Worm (Caenorhabditis elegans) whole organism, midembryonic: ENCODE data around the gene Y37E11AR.7.

Experiments
- T22C8.4 ChIP-seq: fragments of 200-800 bp; sonication (Bioruptor generic); IDR thresholded peaks from 2 replicates; pipeline ENCODE4 v1.3.6; 2022; ENCODE audit warnings: missing genetic modification characterization, missing compliant biosample characterization
- cog-1 ChIP-seq: sonication (generic microtip); optimal IDR thresholded peaks from 2 replicates; lab custom pipeline; 2016; ENCODE audit warnings: missing genetic modification characterization, missing compliant biosample characterization
- flt-1 ChIP-seq: fragments of 200-800 bp; sonication (Bioruptor generic); IDR thresholded peaks from 2 replicates; pipeline ENCODE4 v1.3.6; 2022; ENCODE audit warnings: missing genetic modification characterization, missing compliant biosample characterization
- klf-2 ChIP-seq: fragments of 200-800 bp; sonication (Bioruptor generic); conservative IDR thresholded peaks from 2 replicates; pipeline ENCODE4 v1.3.6; 2022; ENCODE audit warnings: missing genetic modification reagents, missing genetic modification characterization, missing compliant biosample characterization
- med-1 ChIP-seq: sonication (generic microtip); optimal IDR thresholded peaks from 2 replicates; lab custom pipeline; 2017; ENCODE audit warnings: missing genetic modification characterization, mild to moderate bottlenecking, missing compliant biosample characterization, antibody characterized with exemption, missing genetic modification reagents; ENCODE audit not compliant: insufficient read depth
- ref-1 ChIP-seq: fragments of 200-800 bp; sonication (Bioruptor generic); conservative IDR thresholded peaks from 2 replicates; pipeline ENCODE4 v1.3.6; 2022; ENCODE audit warnings: missing genetic modification reagents, missing genetic modification characterization, missing compliant biosample characterization
- tab-1 ChIP-seq: fragments of 200-800 bp; sonication (Bioruptor generic); IDR thresholded peaks from 2 replicates; pipeline ENCODE4 v1.3.6; 2022; ENCODE audit warnings: missing genetic modification characterization, missing compliant biosample characterization
- ztf-23 ChIP-seq: fragments of 200-800 bp; sonication (Bioruptor generic); IDR thresholded peaks from 2 replicates; pipeline ENCODE4 v1.3.6; 2022; ENCODE audit warnings: missing genetic modification reagents, missing genetic modification characterization, missing compliant biosample characterization
- ztf-29 ChIP-seq: fragments of 200-800 bp; sonication (Bioruptor generic); IDR thresholded peaks from 2 replicates; pipeline ENCODE4 v1.3.6; 2022; ENCODE audit warnings: missing genetic modification reagents, missing genetic modification characterization, missing compliant biosample characterization

Y37E11AR.7 gene

DNA sequence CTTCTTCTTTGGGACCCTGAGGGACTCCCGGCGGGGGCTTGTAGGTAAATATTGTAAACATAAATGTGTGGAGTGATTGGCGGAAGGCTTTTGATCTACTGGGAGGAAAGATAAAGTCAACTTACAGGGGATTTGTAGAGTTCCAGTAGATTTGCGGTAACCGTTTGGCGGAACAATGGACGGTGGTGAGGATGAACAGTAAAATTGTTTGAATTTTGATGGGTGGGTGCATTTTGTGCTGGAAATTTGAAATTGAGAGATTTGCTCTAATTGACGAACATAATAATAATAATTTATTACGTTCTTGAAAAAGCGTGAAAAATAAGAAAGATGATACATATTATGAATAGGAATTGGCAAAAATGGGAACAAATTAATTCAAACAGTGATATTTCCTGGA lies 11.3 kb upstream of the Y37E11AR.7 start, which contains the start of gene vab-2:
vab-2 (minus strand) TSS at position 238 of the 400 bp plus-strand sequence.
- no peak for TF ChIP-seq ztf-23 (GFP tag; lab: Robert Waterston, UW)
- no peak for TF ChIP-seq ztf-29 (GFP tag; lab: Robert Waterston, UW)
- no peak for TF ChIP-seq klf-2
- no peak for TF ChIP-seq ref-1
- no peak for TF ChIP-seq T22C8.4 (GFP tag; lab: Robert Waterston, UW)
- no peak for TF ChIP-seq tab-1 (GFP tag; lab: Robert Waterston, UW)

- TF ChIP-seq klf-2 (no peak), ztf-23 (GFP tag; lab: Robert Waterston, UW) (no peak), ref-1 (no peak), ztf-29 (GFP tag; lab: Robert Waterston, UW) (no peak), flt-1 (no peak), cog-1 (tag; lab: Kevin White, UChicago) (no peak), tab-1 (GFP tag; lab: Robert Waterston, UW) (no peak)
Observed at ce11 chrIV:3765457-3765856, 10.2 kb upstream of the Y37E11AR.7 start.

DNA sequence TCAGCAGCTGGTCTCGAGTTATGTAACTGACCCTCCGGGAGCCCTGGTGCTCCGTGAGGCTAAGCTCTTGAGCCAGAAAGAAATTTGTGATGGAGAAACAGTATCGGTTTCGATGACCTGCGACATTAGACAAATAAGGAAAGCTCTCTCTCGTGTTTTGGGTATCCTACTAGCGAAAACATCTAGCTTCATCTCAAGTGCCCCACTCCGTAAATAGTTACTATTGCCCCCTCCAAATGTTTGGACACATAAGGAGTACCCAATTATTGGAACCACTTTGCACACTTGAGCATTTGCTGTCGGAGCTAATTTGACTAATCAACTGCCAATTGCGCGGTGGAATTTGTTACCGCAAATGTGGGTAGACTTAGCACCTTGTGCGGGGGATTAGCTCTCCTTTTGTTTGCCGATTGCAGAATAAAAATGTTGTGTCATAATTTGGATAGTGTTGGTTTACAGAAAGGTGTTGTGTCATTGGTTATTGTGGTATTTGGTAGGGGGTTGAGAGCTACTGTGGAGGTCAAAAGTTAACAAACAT lies 8.8 kb upstream of the Y37E11AR.7 start:
- no peak for TF ChIP-seq tab-1 (GFP tag; lab: Robert Waterston, UW)
- no peak for TF ChIP-seq ztf-29 (GFP tag; lab: Robert Waterston, UW)
- no peak for TF ChIP-seq klf-2
- no peak for TF ChIP-seq cog-1 (tag; lab: Kevin White, UChicago)
- TF ChIP-seq flt-1: no peak
- no peak for TF ChIP-seq ztf-23 (GFP tag; lab: Robert Waterston, UW)
- TF ChIP-seq ref-1: no peak
- no peak for TF ChIP-seq med-1 (GFP tag; lab: Kevin White, UChicago)
- no peak for TF ChIP-seq T22C8.4 (GFP tag; lab: Robert Waterston, UW)

DNA sequence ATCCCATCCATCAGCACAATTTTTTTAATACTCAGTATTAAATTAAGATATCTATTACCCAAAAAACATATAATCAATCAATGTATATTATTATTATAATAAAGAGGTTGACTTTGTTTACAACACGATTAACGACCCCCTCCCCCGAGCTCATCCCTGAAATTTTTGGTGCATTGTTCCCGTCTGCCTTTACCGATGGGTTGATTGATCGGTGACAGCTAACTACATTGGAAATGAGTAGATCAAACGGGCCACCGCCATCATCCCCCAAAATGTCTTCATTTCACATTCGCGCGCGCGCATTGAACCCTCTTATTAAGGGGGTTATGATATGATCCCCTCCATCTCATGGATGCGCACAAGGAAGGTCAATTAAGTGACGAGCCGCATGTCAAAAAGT lies 4.6 kb upstream of the Y37E11AR.7 start:
- TF ChIP-seq med-1 (GFP tag; lab: Kevin White, UChicago): no peak
- no peak for TF ChIP-seq cog-1 (tag; lab: Kevin White, UChicago)
- TF ChIP-seq flt-1: no peak
- TF ChIP-seq klf-2: no peak
- TF ChIP-seq ztf-23 (GFP tag; lab: Robert Waterston, UW): no peak
- no peak for TF ChIP-seq ztf-29 (GFP tag; lab: Robert Waterston, UW)
- no peak for TF ChIP-seq T22C8.4 (GFP tag; lab: Robert Waterston, UW)
- TF ChIP-seq tab-1 (GFP tag; lab: Robert Waterston, UW): no peak
- TF ChIP-seq ref-1: no peak

ce11 chrIV:3755921-3756320 lies 666 bp upstream of the Y37E11AR.7 start, which contains the start of gene best-20:
TSS of gene best-20 (plus strand) at chrIV:3756221.
- TF ChIP-seq med-1 (GFP tag; lab: Kevin White, UChicago): no peak
- no peak for TF ChIP-seq klf-2
- no peak for TF ChIP-seq ref-1
- no peak for TF ChIP-seq ztf-23 (GFP tag; lab: Robert Waterston, UW)
- no peak for TF ChIP-seq tab-1 (GFP tag; lab: Robert Waterston, UW)
- no peak for TF ChIP-seq ztf-29 (GFP tag; lab: Robert Waterston, UW)
- no peak for TF ChIP-seq T22C8.4 (GFP tag; lab: Robert Waterston, UW)
- no peak for TF ChIP-seq flt-1
- TF ChIP-seq cog-1 (tag; lab: Kevin White, UChicago): no peak

ce11 chrIV:3752276-3752675 lies 3.0 kb downstream of the Y37E11AR.7 start:
- TF ChIP-seq ref-1: no peak
- TF ChIP-seq T22C8.4 (GFP tag; lab: Robert Waterston, UW): no peak
- TF ChIP-seq ztf-29 (GFP tag; lab: Robert Waterston, UW): no peak
- no peak for TF ChIP-seq cog-1 (tag; lab: Kevin White, UChicago)
- no peak for TF ChIP-seq klf-2
- TF ChIP-seq med-1 (GFP tag; lab: Kevin White, UChicago): no peak
- TF ChIP-seq ztf-23 (GFP tag; lab: Robert Waterston, UW): no peak
- TF ChIP-seq tab-1 (GFP tag; lab: Robert Waterston, UW): no peak
- TF ChIP-seq flt-1: no peak

- no peak for TF ChIP-seq med-1 (GFP tag; lab: Kevin White, UChicago)
- TF ChIP-seq klf-2: no peak
- no peak for TF ChIP-seq tab-1 (GFP tag; lab: Robert Waterston, UW)
- TF ChIP-seq cog-1 (tag; lab: Kevin White, UChicago): no peak
- TF ChIP-seq flt-1: no peak
- TF ChIP-seq ztf-29 (GFP tag; lab: Robert Waterston, UW): no peak
- no peak for TF ChIP-seq T22C8.4 (GFP tag; lab: Robert Waterston, UW)
- no peak for TF ChIP-seq ztf-23 (GFP tag; lab: Robert Waterston, UW)
- TF ChIP-seq ref-1: no peak
Observed at ce11 chrIV:3751001-3751400, 4.3 kb downstream of the Y37E11AR.7 start, which contains the start of gene ugt-45. TSS of gene ugt-45 (minus strand) at chrIV:3751101.

DNA sequence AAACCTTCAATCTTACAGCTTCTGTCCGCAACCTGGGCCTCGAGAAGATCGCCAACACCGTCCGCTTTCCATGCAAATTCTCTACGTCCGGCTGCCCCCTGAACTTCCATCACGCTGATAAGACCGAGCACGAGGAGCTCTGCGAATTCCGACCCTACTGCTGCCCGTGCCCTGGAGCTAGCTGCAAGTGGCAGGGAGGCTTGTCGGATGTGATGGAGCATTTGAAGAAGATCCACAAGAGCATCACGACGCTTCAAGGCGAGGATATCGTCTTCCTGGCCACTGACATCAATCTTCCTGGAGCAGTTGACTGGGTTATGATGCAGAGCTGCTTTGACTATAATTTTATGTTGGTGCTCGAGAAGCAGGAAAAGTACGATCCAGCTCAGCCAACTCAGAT lies 9.4 kb downstream of the Y37E11AR.7 start:
- TF ChIP-seq tab-1 (GFP tag; lab: Robert Waterston, UW) (no peak), klf-2 (no peak), med-1 (GFP tag; lab: Kevin White, UChicago) (no peak), T22C8.4 (GFP tag; lab: Robert Waterston, UW) (no peak), cog-1 (tag; lab: Kevin White, UChicago) (no peak), ref-1 (no peak), ztf-29 (GFP tag; lab: Robert Waterston, UW) (no peak), flt-1 (no peak), ztf-23 (GFP tag; lab: Robert Waterston, UW) (no peak)

DNA sequence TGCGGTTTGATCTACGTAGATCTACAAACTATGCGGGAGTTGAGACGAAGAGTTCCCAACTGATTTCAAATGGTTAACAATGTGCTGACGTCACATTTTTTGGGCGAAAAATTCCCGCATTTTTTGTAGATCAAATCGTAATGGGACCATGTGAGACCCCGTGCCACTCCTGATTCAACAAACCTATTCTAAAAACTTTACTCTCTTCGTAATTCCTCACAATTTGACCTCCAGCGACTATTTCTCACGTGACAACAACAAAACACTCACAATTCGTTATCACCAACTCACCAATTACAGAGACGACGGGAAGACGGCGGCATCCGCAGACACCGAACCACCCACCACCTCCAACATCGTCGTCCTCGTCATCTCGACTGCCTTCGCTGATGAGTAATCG lies 11.5 kb downstream of the Y37E11AR.7 start, which contains the start of gene siah-1:
siah-1 (plus strand) TSS at position 301 of the 400 bp plus-strand sequence.
- TF ChIP-seq med-1 (GFP tag; lab: Kevin White, UChicago) (no peak), T22C8.4 (GFP tag; lab: Robert Waterston, UW) (no peak), klf-2 (no peak), cog-1 (tag; lab: Kevin White, UChicago) (no peak), flt-1 (no peak), tab-1 (GFP tag; lab: Robert Waterston, UW) (no peak), ref-1 (no peak), ztf-29 (GFP tag; lab: Robert Waterston, UW) (no peak)

ce11 chrIV:3742426-3742839 lies 12.8 kb downstream of the Y37E11AR.7 start:
- TF ChIP-seq med-1 (GFP tag; lab: Kevin White, UChicago): no peak
- peak; percentile 79 for TF ChIP-seq cog-1 (tag; lab: Kevin White, UChicago)
- TF ChIP-seq ztf-29 (GFP tag; lab: Robert Waterston, UW): no peak
- no peak for TF ChIP-seq klf-2
- no peak for TF ChIP-seq ztf-23 (GFP tag; lab: Robert Waterston, UW)
- TF ChIP-seq tab-1 (GFP tag; lab: Robert Waterston, UW): no peak
- 0 out of 2 replicates have a peak, but pooled peaks have one; percentile 47 for TF ChIP-seq flt-1
- TF ChIP-seq ref-1: no peak
- TF ChIP-seq T22C8.4 (GFP tag; lab: Robert Waterston, UW): peak; percentile 85
